Fruit fly (Drosophila melanogaster) whole organism, wandering third instar larva: Measurements from ENCODE around the gene caz.

Experiments
- Abd-B ChIP-seq: fragments of >200 bp; optimal IDR thresholded peaks from 2 replicates; lab custom pipeline; 2017; ENCODE audit warnings: missing biosample characterization, missing genetic modification characterization
- CG32264 ChIP-seq: fragments of 200-800 bp; sonication (Bioruptor generic); optimal IDR thresholded peaks from 2 replicates; lab custom pipeline; 2016; ENCODE audit warnings: missing biosample characterization, missing genetic modification characterization
- CG9705 ChIP-seq: fragments of 200-800 bp; sonication (Bioruptor generic); optimal IDR thresholded peaks from 2 replicates; lab custom pipeline; 2018; ENCODE audit warnings: missing biosample characterization, mild to moderate bottlenecking, missing genetic modification characterization
- CrebA ChIP-seq: fragments of 200-800 bp; sonication (Bioruptor generic); optimal IDR thresholded peaks from 2 replicates; lab custom pipeline; 2016; ENCODE audit warnings: missing biosample characterization, mild to moderate bottlenecking, missing genetic modification characterization, borderline replicate concordance
- Dfd ChIP-seq: fragments of >200 bp; optimal IDR thresholded peaks from 2 replicates; lab custom pipeline; 2017; ENCODE audit warnings: missing biosample characterization, missing genetic modification characterization
- Dif ChIP-seq: fragments of 200-275, 200-300 bp; sonication (Bioruptor generic); optimal IDR thresholded peaks from 2 replicates; lab custom pipeline; 2018; ENCODE audit warnings: missing biosample characterization, missing genetic modification characterization; ENCODE audit not compliant: partially characterized antibody
- GATAd ChIP-seq: sonication (Bioruptor generic); optimal IDR thresholded peaks from 2 replicates; lab custom pipeline; 2016; ENCODE audit warnings: missing biosample characterization, missing genetic modification characterization
- HLH106 ChIP-seq: fragments of 200-800 bp; optimal IDR thresholded peaks from 3 replicates; lab custom pipeline; 2019; ENCODE audit warnings: missing biosample characterization, mild to moderate bottlenecking, missing genetic modification characterization, moderate library complexity
- Hnf4 ChIP-seq: fragments of 200-800 bp; sonication (Bioruptor generic); optimal IDR thresholded peaks from 2 replicates; lab custom pipeline; 2016; ENCODE audit warnings: missing biosample characterization, mild to moderate bottlenecking, missing genetic modification characterization
- Hr78 ChIP-seq: fragments of >200 bp; optimal IDR thresholded peaks from 2 replicates; lab custom pipeline; 2017; ENCODE audit warnings: missing biosample characterization, missing genetic modification characterization
- Hr83 ChIP-seq: fragments of 200-300 bp; sonication (Bioruptor generic); optimal IDR thresholded peaks from 2 replicates; lab custom pipeline; 2016; ENCODE audit warnings: missing biosample characterization, mild to moderate bottlenecking, missing genetic modification characterization, moderate library complexity; ENCODE audit not compliant: poor library complexity, severe bottlenecking
- Jra ChIP-seq: sonication (Bioruptor generic); optimal IDR thresholded peaks from 2 replicates; lab custom pipeline; 2016; ENCODE audit warnings: missing biosample characterization, missing genetic modification characterization
- Mio ChIP-seq: sonication (Bioruptor generic); optimal IDR thresholded peaks from 2 replicates; lab custom pipeline; 2016; ENCODE audit warnings: missing biosample characterization, missing genetic modification characterization
- Myc ChIP-seq: fragments of >200 bp; optimal IDR thresholded peaks from 2 replicates; lab custom pipeline; 2017
- N ChIP-seq: fragments of >200 bp; optimal IDR thresholded peaks from 2 replicates; lab custom pipeline; 2018; ENCODE audit warnings: missing biosample characterization, missing external identifiers, missing genetic modification characterization
- OdsH ChIP-seq: fragments of 200-800 bp; sonication (Bioruptor generic); optimal IDR thresholded peaks from 2 replicates; lab custom pipeline; 2016; ENCODE audit warnings: missing biosample characterization, mild to moderate bottlenecking, missing genetic modification characterization
- Rel ChIP-seq, 2 experiments: fragments of 200-800 bp; sonication (Bioruptor generic) in 1 of 2; optimal IDR thresholded peaks; 2 replicates in 1 of 2; 3 replicates in 1 of 2; lab custom pipeline; 2016 to 2019; ENCODE audit warnings: mild to moderate bottlenecking in 2 of 2, missing biosample characterization in 2 of 2, missing genetic modification characterization in 2 of 2, moderate library complexity in 1 of 2
- Sp1 ChIP-seq: fragments of 200-800 bp; sonication (Bioruptor generic); optimal IDR thresholded peaks from 3 replicates; lab custom pipeline; 2019; ENCODE audit warnings: missing biosample characterization, mild to moderate bottlenecking, missing genetic modification characterization, moderate library complexity
- Vsx2 ChIP-seq: fragments of 200-300, 225-300 bp; sonication (Bioruptor generic); optimal IDR thresholded peaks from 2 replicates; lab custom pipeline; 2018; ENCODE audit warnings: missing biosample characterization, missing genetic modification characterization; ENCODE audit not compliant: partially characterized antibody
- br ChIP-seq: fragments of 200-800 bp; sonication (Bioruptor generic); optimal IDR thresholded peaks from 2 replicates; lab custom pipeline; 2016; ENCODE audit warnings: missing biosample characterization, missing genetic modification characterization
- brk ChIP-seq: fragments of 200-800 bp; sonication (Bioruptor generic); optimal IDR thresholded peaks from 2 replicates; lab custom pipeline; 2016; ENCODE audit warnings: missing biosample characterization, mild to moderate bottlenecking, missing genetic modification characterization
- dl ChIP-seq, 2 experiments: fragments of 175-275, 200-275 bp in 1 of 2; fragments of 200-275 bp in 1 of 2; sonication (Bioruptor generic); optimal IDR thresholded peaks; lab custom pipeline; 2018; ENCODE audit warnings: mild to moderate bottlenecking in 2 of 2, missing biosample characterization in 2 of 2, missing genetic modification characterization in 2 of 2, moderate library complexity in 2 of 2; ENCODE audit not compliant: partially characterized antibody in 2 of 2, insufficient read depth in 1 of 2
- dmrt93B ChIP-seq: fragments of 200-800 bp; sonication (Bioruptor generic); optimal IDR thresholded peaks from 2 replicates; lab custom pipeline; 2018; ENCODE audit warnings: missing biosample characterization, mild to moderate bottlenecking, missing genetic modification characterization
- dsf ChIP-seq: sonication (Bioruptor generic); optimal IDR thresholded peaks from 2 replicates; lab custom pipeline; 2016; ENCODE audit warnings: missing biosample characterization, missing genetic modification characterization, borderline replicate concordance
- ey ChIP-seq: fragments of 200-800 bp; sonication (Bioruptor generic); optimal IDR thresholded peaks from 2 replicates; lab custom pipeline; 2016; ENCODE audit warnings: missing biosample characterization, missing genetic modification characterization
- foxo ChIP-seq, 2 experiments: fragments of 200-800 bp; sonication (Bioruptor generic); optimal IDR thresholded peaks; 2 replicates in 1 of 2; 3 replicates in 1 of 2; lab custom pipeline; 2016 to 2017; ENCODE audit warnings: missing biosample characterization in 2 of 2, missing genetic modification characterization in 2 of 2
- fru ChIP-seq: fragments of 200-800 bp; sonication (Bioruptor generic); optimal IDR thresholded peaks from 3 replicates; lab custom pipeline; 2016; ENCODE audit warnings: missing biosample characterization, mild to moderate bottlenecking, missing genetic modification characterization
- h ChIP-seq: fragments of 200-800 bp; sonication (Bioruptor generic); optimal IDR thresholded peaks from 3 replicates; lab custom pipeline; 2016; ENCODE audit warnings: missing biosample characterization, mild to moderate bottlenecking, missing genetic modification characterization
- jim ChIP-seq: fragments of 175-275, 200-325 bp; sonication (Bioruptor generic); optimal IDR thresholded peaks from 2 replicates; lab custom pipeline; 2016; ENCODE audit warnings: missing biosample characterization, mild to moderate bottlenecking, missing genetic modification characterization
- lola ChIP-seq: fragments of >200 bp; optimal IDR thresholded peaks from 2 replicates; lab custom pipeline; 2017; ENCODE audit warnings: missing biosample characterization, missing genetic modification characterization
- pan ChIP-seq: fragments of >200 bp; optimal IDR thresholded peaks from 2 replicates; lab custom pipeline; 2017
- psq ChIP-seq: fragments of 200-800 bp; sonication (Bioruptor generic); optimal IDR thresholded peaks from 3 replicates; lab custom pipeline; 2017; ENCODE audit warnings: missing biosample characterization, mild to moderate bottlenecking, missing genetic modification characterization, moderate library complexity
- rgr ChIP-seq: fragments of 200-800 bp; sonication (Bioruptor generic); optimal IDR thresholded peaks from 3 replicates; lab custom pipeline; 2016; ENCODE audit warnings: missing biosample characterization, mild to moderate bottlenecking, missing genetic modification characterization
- sage ChIP-seq: fragments of 200-800 bp; sonication (Bioruptor generic); optimal IDR thresholded peaks from 2 replicates; lab custom pipeline; 2016; ENCODE audit warnings: missing biosample characterization, mild to moderate bottlenecking, missing genetic modification characterization
- sv ChIP-seq: fragments of 200-800 bp; sonication (Bioruptor generic); optimal IDR thresholded peaks from 3 replicates; lab custom pipeline; 2016; ENCODE audit warnings: missing biosample characterization, missing genetic modification characterization
- tai ChIP-seq: sonication (Bioruptor generic); optimal IDR thresholded peaks from 2 replicates; lab custom pipeline; 2016; ENCODE audit warnings: missing biosample characterization, missing genetic modification characterization
- usp ChIP-seq: fragments of >200 bp; optimal IDR thresholded peaks from 2 replicates; lab custom pipeline; 2017; ENCODE audit warnings: missing biosample characterization, missing genetic modification characterization
- woc ChIP-seq: sonication (Bioruptor generic); optimal IDR thresholded peaks from 2 replicates; lab custom pipeline; 2016; ENCODE audit warnings: missing biosample characterization, mild to moderate bottlenecking, missing genetic modification characterization

Gene caz

dm6 chrX:16319558-16319924, 30.9 kb downstream of the caz start:
- TF ChIP-seq Vsx2 (GFP tag; lab: Kevin White, UChicago) (no peak), CG32264 (GFP tag; lab: Kevin White, UChicago) (no peak), ey (GFP tag; lab: Kevin White, UChicago) (no peak), h (GFP tag; lab: Kevin White, UChicago) (no peak), brk (GFP tag; lab: Kevin White, UChicago) (no peak), Dfd (no peak)

- TF ChIP-seq CG9705: no peak
- TF ChIP-seq psq: no peak
- peak; percentile 50 for TF ChIP-seq Hnf4 (GFP tag; lab: Kevin White, UChicago)
- TF ChIP-seq Hr83 (GFP tag; lab: Kevin White, UChicago): peak; percentile 77
- TF ChIP-seq Dif (GFP tag; lab: Kevin White, UChicago): peak; percentile 5
- no peak for TF ChIP-seq sv (GFP tag; lab: Kevin White, UChicago)
- TF ChIP-seq brk (GFP tag; lab: Kevin White, UChicago): no peak
- TF ChIP-seq usp (GFP tag; lab: Kevin White, UChicago): no peak
- peak; percentile 59 for TF ChIP-seq woc (GFP tag; lab: Kevin White, UChicago)
- no peak for TF ChIP-seq Jra (GFP tag; lab: Kevin White, UChicago)
- no peak for TF ChIP-seq sage (GFP tag; lab: Kevin White, UChicago)
- TF ChIP-seq h (GFP tag; lab: Kevin White, UChicago): peak; percentile 42
- TF ChIP-seq N: no peak
- TF ChIP-seq dl (GFP tag; optimal IDR thresholded peaks at IDR 0.05; lab: Kevin White, UChicago; ENCODE audit: insufficient read depth in 1 of 2, partially characterized antibody in 2 of 2): no peak
- TF ChIP-seq CrebA (GFP tag; lab: Kevin White, UChicago): no peak
- TF ChIP-seq Vsx2 (GFP tag; lab: Kevin White, UChicago): no peak
- TF ChIP-seq Myc (lab: Kevin White, UChicago): peak; percentile 10
- TF ChIP-seq lola (GFP tag; lab: Kevin White, UChicago): no peak
- TF ChIP-seq dmrt93B (GFP tag; lab: Kevin White, UChicago): no peak
- no peak for TF ChIP-seq Dfd
- no peak for TF ChIP-seq ey (GFP tag; lab: Kevin White, UChicago)
- TF ChIP-seq Abd-B (GFP tag; lab: Kevin White, UChicago): no peak
- TF ChIP-seq dsf (GFP tag; lab: Kevin White, UChicago): no peak
- peak; percentile 57 for TF ChIP-seq jim (GFP tag; lab: Kevin White, UChicago)
- TF ChIP-seq Hr78: no peak
- no peak for TF ChIP-seq Mio
- peak; percentile 5 for TF ChIP-seq Rel (GFP tag; optimal IDR thresholded peaks at IDR 0.05; lab: Kevin White, UChicago)
- peak; percentile 8 for TF ChIP-seq Rel (tag; optimal IDR thresholded peaks at IDR 0.05; lab: Kevin White, UChicago)
- TF ChIP-seq br: no peak
- TF ChIP-seq Sp1 (GFP tag; lab: Kevin White, UChicago): peak; percentile 39
- TF ChIP-seq HLH106 (tag; lab: Kevin White, UChicago): no peak
- peak in 1 of 2 experiments; percentile 31 for TF ChIP-seq foxo (GFP tag; optimal IDR thresholded peaks at IDR 0.05; lab: Kevin White, UChicago)
- no peak for TF ChIP-seq CG32264 (GFP tag; lab: Kevin White, UChicago)
- no peak for TF ChIP-seq GATAd (GFP tag; lab: Kevin White, UChicago)
- no peak for TF ChIP-seq OdsH (GFP tag; lab: Kevin White, UChicago)
- no peak for TF ChIP-seq fru (GFP tag; lab: Kevin White, UChicago)
- TF ChIP-seq tai (GFP tag; lab: Kevin White, UChicago): no peak
- TF ChIP-seq pan (lab: Kevin White, UChicago): no peak
- peak; percentile 43 for TF ChIP-seq rgr (GFP tag; lab: Kevin White, UChicago)
Measured at dm6 chrX:16320197-16320921, 31.7 kb downstream of the caz start, which contains the start of gene Cyp1. Cyp1 (minus strand) TSS chrX:16320370.
